Worm (Caenorhabditis elegans) whole organism, young adult: Measurements from ENCODE around the gene T21D12.11.

ENCODE experiments used
- B0035.1 ChIP-seq: sonication (generic microtip); optimal IDR thresholded peaks from 2 replicates; lab custom pipeline; 2016; ENCODE audit warnings: missing genetic modification characterization, mild to moderate bottlenecking, missing compliant biosample characterization, missing genotype, missing genetic modification reagents
- F10E7.11 ChIP-seq: sonication (generic microtip); optimal IDR thresholded peaks from 2 replicates; lab custom pipeline; 2017; ENCODE audit warnings: mild to moderate bottlenecking, missing genetic modification characterization, moderate library complexity, missing compliant biosample characterization
- F22D6.2 ChIP-seq: sonication (generic microtip); optimal IDR thresholded peaks from 2 replicates; lab custom pipeline; 2016; ENCODE audit warnings: mild to moderate bottlenecking, missing genetic modification characterization, missing compliant biosample characterization
- F39B2.1 ChIP-seq: fragments of 200-800 bp; sonication (Bioruptor generic); IDR thresholded peaks from 2 replicates; pipeline ENCODE4 v1.3.6; 2022; ENCODE audit warnings: missing genetic modification reagents, missing genetic modification characterization, missing compliant biosample characterization
- F49E8.2 ChIP-seq: sonication (generic microtip); optimal IDR thresholded peaks from 3 replicates; lab custom pipeline; 2017; ENCODE audit warnings: missing genetic modification characterization, mild to moderate bottlenecking, missing compliant biosample characterization, antibody characterized with exemption, moderate library complexity; ENCODE audit not compliant: insufficient read depth
- F57C9.4 ChIP-seq: sonication (generic microtip); optimal IDR thresholded peaks from 2 replicates; lab custom pipeline; 2017; ENCODE audit warnings: mild to moderate bottlenecking, missing genetic modification characterization, missing compliant biosample characterization
- T07F8.4 ChIP-seq: sonication (generic microtip); optimal IDR thresholded peaks from 2 replicates; lab custom pipeline; 2016; ENCODE audit warnings: mild to moderate bottlenecking, missing genetic modification characterization, moderate library complexity, missing compliant biosample characterization
- T26A5.8 ChIP-seq: sonication (generic microtip); optimal IDR thresholded peaks from 2 replicates; lab custom pipeline; 2016; ENCODE audit warnings: missing genetic modification characterization, missing compliant biosample characterization
- Y79H2A.3 ChIP-seq: fragments of 200-800 bp; sonication (Bioruptor generic); conservative IDR thresholded peaks from 2 replicates; pipeline ENCODE4 v1.3.6; 2022; ENCODE audit warnings: missing genetic modification reagents, missing genetic modification characterization, missing compliant biosample characterization
- Y95B8A.8 ChIP-seq: fragments of 200-800 bp; sonication (Bioruptor generic); IDR thresholded peaks from 2 replicates; pipeline ENCODE4 v1.3.6; 2022; ENCODE audit warnings: missing genetic modification reagents, missing genetic modification characterization, missing compliant biosample characterization
- aptf-2 ChIP-seq: fragments of 200-800 bp; sonication (Bioruptor generic); conservative IDR thresholded peaks from 2 replicates; pipeline ENCODE4 v1.3.6; 2022; ENCODE audit warnings: missing genetic modification reagents, missing genetic modification characterization, missing compliant biosample characterization
- attf-5 ChIP-seq: fragments of 200-800 bp; sonication (Bioruptor generic); optimal IDR thresholded peaks from 2 replicates; lab custom pipeline; 2018; ENCODE audit warnings: mild to moderate bottlenecking, missing genetic modification characterization, missing compliant biosample characterization
- bed-1 ChIP-seq: fragments of 200-800 bp; sonication (Bioruptor generic); IDR thresholded peaks from 2 replicates; pipeline ENCODE4 v1.3.6; 2022; ENCODE audit warnings: missing genetic modification reagents, missing genetic modification characterization, missing compliant biosample characterization
- cebp-1 ChIP-seq, 2 experiments: fragments of 200-800 bp in 1 of 2; sonication (Bioruptor generic) in 1 of 2; sonication (generic microtip) in 1 of 2; IDR thresholded peaks in 1 of 2; optimal IDR thresholded peaks in 1 of 2; 2 replicates each; pipeline versions ENCODE4 v1.3.6 to Lab custom; 2017 to 2022; ENCODE audit warnings: missing compliant biosample characterization in 2 of 2, missing genetic modification characterization in 2 of 2, mild to moderate bottlenecking in 1 of 2, missing genetic modification reagents in 1 of 2, moderate library complexity in 1 of 2
- ceh-27 ChIP-seq: fragments of 200-800 bp; sonication (Bioruptor generic); optimal IDR thresholded peaks from 2 replicates; lab custom pipeline; 2018; ENCODE audit warnings: mild to moderate bottlenecking, missing genetic modification characterization, moderate library complexity, missing compliant biosample characterization
- ceh-91 ChIP-seq: fragments of 200-800 bp; sonication (Bioruptor generic); IDR thresholded peaks from 2 replicates; pipeline ENCODE4 v1.3.6; 2022; ENCODE audit warnings: missing genetic modification reagents, missing genetic modification characterization, missing compliant biosample characterization
- efl-1 ChIP-seq: fragments of 150-350 bp; optimal IDR thresholded peaks from 2 replicates; lab custom pipeline; 2014; ENCODE audit warnings: missing biosample characterization, missing genetic modification reagents, missing genetic modification characterization
- ekl-4 ChIP-seq: fragments of 200-800 bp; sonication (Bioruptor generic); IDR thresholded peaks from 2 replicates; pipeline ENCODE4 v1.3.6; 2022; ENCODE audit warnings: missing genetic modification reagents, missing genetic modification characterization, missing compliant biosample characterization
- fkh-3 ChIP-seq: sonication (generic microtip); optimal IDR thresholded peaks from 2 replicates; lab custom pipeline; 2016; ENCODE audit warnings: mild to moderate bottlenecking, missing genetic modification characterization, missing compliant biosample characterization
- gei-17 ChIP-seq: fragments of 200-800 bp; sonication (Bioruptor generic); optimal IDR thresholded peaks from 2 replicates; lab custom pipeline; 2018; ENCODE audit warnings: mild to moderate bottlenecking, missing genetic modification characterization, missing compliant biosample characterization
- him-1 ChIP-seq: sonication (generic microtip); optimal IDR thresholded peaks from 2 replicates; lab custom pipeline; 2016; ENCODE audit warnings: missing genotype, missing genetic modification reagents, missing genetic modification characterization, missing compliant biosample characterization
- hmg-1.2 ChIP-seq: fragments of 200-800 bp; sonication (Bioruptor generic); IDR thresholded peaks from 2 replicates; pipeline ENCODE4 v1.3.6; 2022; ENCODE audit warnings: missing genetic modification reagents, missing genetic modification characterization, missing compliant biosample characterization
- hrde-1 ChIP-seq: sonication (generic microtip); optimal IDR thresholded peaks from 2 replicates; lab custom pipeline; 2016; ENCODE audit warnings: missing genetic modification characterization, mild to moderate bottlenecking, missing compliant biosample characterization, moderate library complexity, missing genotype, missing genetic modification reagents, borderline replicate concordance
- lin-35 ChIP-seq, 3 experiments: fragments of 150-350 bp in 2 of 3; sonication (generic microtip) in 1 of 3; optimal IDR thresholded peaks; 2 replicates each; lab custom pipeline; 2014 to 2018; ENCODE audit warnings: missing biosample characterization in 3 of 3, missing genetic modification characterization in 3 of 3, missing genetic modification reagents in 3 of 3
- lin-54 ChIP-seq: fragments of 200-800 bp; sonication (Bioruptor generic); optimal IDR thresholded peaks from 2 replicates; lab custom pipeline; 2018; ENCODE audit warnings: mild to moderate bottlenecking, missing genetic modification characterization, missing compliant biosample characterization
- mxl-1 ChIP-seq: sonication (generic microtip); optimal IDR thresholded peaks from 2 replicates; lab custom pipeline; 2016; ENCODE audit warnings: missing genetic modification characterization, missing compliant biosample characterization
- nfyb-1 ChIP-seq: fragments of 200-800 bp; sonication (Bioruptor generic); IDR thresholded peaks from 2 replicates; pipeline ENCODE4 v1.3.6; 2022; ENCODE audit warnings: missing genetic modification reagents, missing genetic modification characterization, missing compliant biosample characterization
- nhr-120 ChIP-seq: fragments of 200-800 bp; sonication (Bioruptor generic); IDR thresholded peaks from 2 replicates; pipeline ENCODE4 v1.3.6; 2022; ENCODE audit warnings: missing genetic modification characterization, missing compliant biosample characterization
- nhr-90 ChIP-seq: sonication (generic microtip); optimal IDR thresholded peaks from 2 replicates; lab custom pipeline; 2016; ENCODE audit warnings: missing genotype, mild to moderate bottlenecking, missing genetic modification characterization, missing compliant biosample characterization
- sdz-38 ChIP-seq: sonication (generic microtip); optimal IDR thresholded peaks from 2 replicates; lab custom pipeline; 2016; ENCODE audit warnings: missing genotype, missing genetic modification characterization, missing compliant biosample characterization
- snpc-1.3 ChIP-seq: sonication (generic microtip); optimal IDR thresholded peaks from 2 replicates; lab custom pipeline; 2017; ENCODE audit warnings: missing genetic modification characterization, mild to moderate bottlenecking, missing compliant biosample characterization, antibody characterized with exemption, moderate library complexity, missing genotype, missing genetic modification reagents; ENCODE audit not compliant: insufficient read depth
- snpc-3.4 ChIP-seq: sonication (generic microtip); optimal IDR thresholded peaks from 2 replicates; lab custom pipeline; 2017; ENCODE audit warnings: missing genetic modification characterization, mild to moderate bottlenecking, missing compliant biosample characterization, antibody characterized with exemption, moderate library complexity, missing genotype, missing genetic modification reagents
- somi-1 ChIP-seq: fragments of 200-800 bp; sonication (Bioruptor generic); optimal IDR thresholded peaks from 2 replicates; lab custom pipeline; 2018; ENCODE audit warnings: mild to moderate bottlenecking, missing genetic modification characterization, missing compliant biosample characterization
- sptf-2 ChIP-seq: fragments of 200-800 bp; sonication (Bioruptor generic); optimal IDR thresholded peaks from 2 replicates; lab custom pipeline; 2018; ENCODE audit warnings: mild to moderate bottlenecking, missing genetic modification characterization, missing compliant biosample characterization
- xnd-1 ChIP-seq: sonication (generic microtip); optimal IDR thresholded peaks from 2 replicates; lab custom pipeline; 2016; ENCODE audit warnings: missing genotype, missing genetic modification reagents, missing genetic modification characterization, missing compliant biosample characterization
- zfh-2 ChIP-seq: fragments of 200-800 bp; sonication (Bioruptor generic); conservative IDR thresholded peaks from 2 replicates; pipeline ENCODE4 v1.3.6; 2022; ENCODE audit warnings: missing genetic modification reagents, missing genetic modification characterization, missing compliant biosample characterization
- ztf-22 ChIP-seq: fragments of 200-800 bp; sonication (Bioruptor generic); optimal IDR thresholded peaks from 2 replicates; lab custom pipeline; 2018; ENCODE audit warnings: mild to moderate bottlenecking, missing genetic modification characterization, moderate library complexity, missing compliant biosample characterization
- ztf-25 ChIP-seq: fragments of 200-800 bp; sonication (Bioruptor generic); IDR thresholded peaks from 2 replicates; pipeline ENCODE4 v1.3.6; 2022; ENCODE audit warnings: missing genetic modification reagents, missing genetic modification characterization, missing compliant biosample characterization
- ztf-3 ChIP-seq: fragments of 200-800 bp; sonication (Bioruptor generic); optimal IDR thresholded peaks from 2 replicates; lab custom pipeline; 2018; ENCODE audit warnings: mild to moderate bottlenecking, missing genetic modification characterization, missing compliant biosample characterization
- ztf-6 ChIP-seq: fragments of 200-800 bp; sonication (Bioruptor generic); IDR thresholded peaks from 2 replicates; pipeline ENCODE4 v1.3.6; 2022; ENCODE audit warnings: missing genetic modification reagents, missing genetic modification characterization, missing compliant biosample characterization

The T21D12.11 gene

DNA sequence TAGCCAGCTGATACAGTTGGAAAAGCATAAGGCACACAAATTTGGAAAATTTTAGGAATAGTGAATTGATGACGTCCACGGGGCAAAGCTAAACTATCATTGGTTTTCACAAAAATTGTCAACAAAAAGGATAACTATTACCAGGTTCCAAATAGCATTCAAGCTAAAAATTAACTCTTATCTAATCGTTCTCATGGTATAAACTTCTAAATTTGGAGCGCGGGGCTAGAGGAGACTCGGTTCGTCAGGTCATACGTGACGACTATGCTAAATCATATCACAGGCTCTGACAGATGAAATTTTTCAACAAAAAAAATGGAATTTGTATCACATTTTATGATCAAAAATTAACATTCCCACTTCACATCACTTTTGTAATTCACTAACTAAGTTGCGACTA lies 30.0 kb downstream of the T21D12.11 start:
- TF ChIP-seq F10E7.11 (tag; lab: Kevin White, UChicago), result no peak
- no peak for TF ChIP-seq him-1 (tag; lab: Kevin White, UChicago)
- no peak for TF ChIP-seq attf-5 (GFP tag; lab: Kevin White, UChicago)
- no peak for TF ChIP-seq F39B2.1 (GFP tag; lab: Robert Waterston, UW)
- TF ChIP-seq ekl-4 (GFP tag; lab: Robert Waterston, UW), result no peak
- TF ChIP-seq Y79H2A.3 (GFP tag; lab: Robert Waterston, UW), result no peak

DNA sequence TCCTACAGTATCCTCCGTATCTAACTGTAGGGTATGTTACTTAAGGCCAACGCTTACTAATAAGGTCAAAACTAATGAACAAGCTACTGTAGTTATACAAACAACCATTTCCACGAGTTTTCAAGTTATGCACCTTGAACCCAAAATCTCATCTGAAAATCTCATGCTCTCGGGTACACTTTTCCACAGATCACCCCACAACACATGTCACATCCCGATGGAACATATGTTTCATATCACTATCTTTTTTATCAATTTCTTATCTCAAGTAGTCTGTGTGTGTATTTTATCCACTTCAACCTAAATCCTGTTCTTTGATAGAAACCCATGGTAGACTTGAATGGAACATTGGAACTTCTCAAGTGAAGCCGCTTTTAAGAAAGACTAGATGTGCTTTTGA lies 31.1 kb downstream of the T21D12.11 start:
- TF ChIP-seq sptf-2 (GFP tag; lab: Kevin White, UChicago) (no peak), fkh-3 (no peak), B0035.1 (tag; lab: Kevin White, UChicago) (no peak), sdz-38 (tag; lab: Kevin White, UChicago) (no peak), ztf-22 (no peak), Y95B8A.8 (no peak), T26A5.8 (tag; lab: Kevin White, UChicago) (no peak), gei-17 (no peak), lin-54 (GFP tag; lab: Kevin White, UChicago) (no peak), snpc-3.4 (tag; lab: Kevin White, UChicago) (no peak), efl-1 (no peak), F57C9.4 (tag; lab: Kevin White, UChicago) (no peak)

DNA sequence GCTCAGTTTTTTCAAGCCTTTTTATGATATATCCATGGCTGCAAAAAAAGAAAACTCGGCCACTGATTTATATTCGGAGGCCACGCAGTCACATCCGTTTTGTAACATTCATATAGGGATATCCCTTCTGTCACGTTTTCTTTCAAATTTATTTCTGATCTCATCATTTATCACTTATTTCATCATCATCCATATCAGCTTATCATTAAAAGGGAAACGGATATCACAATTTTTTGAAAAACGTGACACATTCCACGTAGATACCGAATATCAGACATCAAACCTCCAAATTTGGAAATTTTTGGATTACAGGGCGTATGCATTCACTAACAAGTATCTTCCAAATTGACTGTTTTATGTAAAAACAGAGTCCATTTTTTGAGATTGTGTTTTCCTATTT lies 33.5 kb downstream of the T21D12.11 start:
- TF ChIP-seq cebp-1 (GFP tag; IDR thresholded peaks at IDR 0.05; lab: Robert Waterston, UW), result no peak
- TF ChIP-seq cebp-1 (tag; optimal IDR thresholded peaks at IDR 0.05; lab: Kevin White, UChicago), result peak; percentile 55
- TF ChIP-seq Y79H2A.3 (GFP tag; lab: Robert Waterston, UW), result no peak

DNA sequence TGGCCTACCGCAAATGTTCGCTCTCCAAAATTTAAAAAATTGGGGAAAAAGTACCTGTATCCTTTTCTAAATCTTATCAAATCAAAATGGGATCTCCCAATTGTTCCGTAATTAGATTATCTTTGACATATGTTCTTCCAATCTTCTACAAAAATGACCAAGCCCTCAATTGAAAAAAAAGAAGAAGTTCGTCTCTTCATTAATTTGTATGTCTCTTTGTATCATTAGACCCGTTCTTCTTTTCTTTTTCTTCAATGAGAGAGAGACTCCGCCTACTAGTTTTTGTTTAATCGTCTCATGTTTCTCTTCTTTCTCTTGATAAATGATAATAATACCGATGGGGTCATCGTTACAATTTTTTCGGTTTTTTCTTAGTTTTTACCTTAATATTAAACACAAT lies 34.1 kb downstream of the T21D12.11 start:
- no peak for TF ChIP-seq snpc-1.3 (tag; lab: Kevin White, UChicago)
- TF ChIP-seq zfh-2, result no peak
- TF ChIP-seq nfyb-1 (GFP tag; lab: Robert Waterston, UW), result no peak
- TF ChIP-seq hrde-1 (tag; lab: Kevin White, UChicago), result no peak
- TF ChIP-seq xnd-1 (tag; lab: Kevin White, UChicago), result no peak
- TF ChIP-seq fkh-3, result no peak

DNA sequence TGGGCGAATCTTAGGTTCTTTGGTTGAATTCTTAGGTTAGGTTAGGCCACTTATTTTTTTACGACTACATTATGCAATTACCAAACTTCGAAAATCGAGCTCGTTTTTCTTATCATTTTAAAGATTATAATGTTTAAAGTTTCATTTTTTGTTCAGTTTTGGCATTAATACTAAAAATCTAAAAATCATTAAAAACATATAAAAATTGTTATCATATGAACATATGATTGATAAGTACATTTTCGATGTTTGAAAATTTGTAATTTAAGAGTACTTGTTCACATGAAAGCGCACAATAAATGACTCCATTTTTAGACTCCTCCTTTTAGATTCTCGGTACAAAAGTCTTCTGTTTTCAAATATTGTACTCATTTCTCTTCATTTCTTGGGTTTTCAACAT lies 35.9 kb downstream of the T21D12.11 start:
- TF ChIP-seq F22D6.2 (tag; lab: Kevin White, UChicago) (no peak), F57C9.4 (tag; lab: Kevin White, UChicago) (no peak), ceh-91 (GFP tag; lab: Robert Waterston, UW) (no peak)

DNA sequence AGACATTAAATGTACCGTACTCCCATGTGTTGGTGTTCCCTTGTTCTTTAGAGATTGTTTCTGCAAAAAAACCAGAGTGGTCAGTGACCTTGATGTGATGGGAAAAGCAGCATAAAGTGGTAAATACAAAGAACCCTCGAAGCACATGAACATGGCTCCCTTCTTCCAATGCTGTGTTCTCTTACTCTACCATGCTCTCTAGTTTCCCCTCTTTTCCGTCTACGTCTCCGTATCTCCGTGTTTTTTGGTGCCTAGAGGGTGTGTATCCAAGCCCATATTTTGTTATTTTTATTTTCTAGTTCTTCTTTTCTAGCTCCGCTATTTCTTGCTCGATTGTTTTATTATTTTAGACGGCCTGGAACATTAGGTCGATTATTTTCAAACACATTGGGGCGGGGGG lies 37.4 kb downstream of the T21D12.11 start:
- TF ChIP-seq ceh-27 (peak; percentile 15), ztf-25 (0 out of 2 replicates have a peak, but pooled peaks have one; percentile 18), ztf-6 (GFP tag; lab: Robert Waterston, UW) (no peak), somi-1 (no peak), nhr-120 (GFP tag; lab: Robert Waterston, UW) (no peak), aptf-2 (GFP tag; lab: Robert Waterston, UW) (no peak), sdz-38 (tag; lab: Kevin White, UChicago) (no peak), lin-35 (GFP tag; optimal IDR thresholded peaks at IDR 0.05; lab: Kevin White, UChicago) (peak in 1 of 3 experiments; percentile 8), F49E8.2 (no peak), bed-1 (GFP tag; lab: Robert Waterston, UW) (no peak), hrde-1 (tag; lab: Kevin White, UChicago) (no peak), T26A5.8 (tag; lab: Kevin White, UChicago) (no peak), ztf-3 (GFP tag; lab: Kevin White, UChicago) (no peak), nhr-90 (tag; lab: Kevin White, UChicago) (no peak), mxl-1 (tag; lab: Kevin White, UChicago) (no peak), T07F8.4 (no peak), hmg-1.2 (peak; percentile 72; the same call in 1 of the 2 replicates)
